Fruit fly (Drosophila melanogaster) whole organism, embryonic: Measurements from ENCODE around the gene CG16775.

ENCODE experiments used
- Adf1 ChIP-seq: fragments of 200-800 bp; sonication (Bioruptor generic); IDR thresholded peaks from 2 replicates; pipeline ENCODE4 v1.3.6; 2022; ENCODE audit warnings: missing biosample characterization, missing genetic modification characterization
- B-H1 ChIP-seq: fragments of 200-800 bp; sonication (Bioruptor generic); IDR thresholded peaks from 3 replicates; pipeline ENCODE4 v1.3.6; 2022; ENCODE audit warnings: missing biosample characterization, missing genetic modification characterization
- B-H2 ChIP-seq: fragments of 200-800 bp; sonication (Bioruptor generic); optimal IDR thresholded peaks from 2 replicates; lab custom pipeline; 2018; ENCODE audit warnings: missing biosample characterization, mild to moderate bottlenecking, missing genetic modification characterization
- BEAF-32 ChIP-seq: fragments of 200-800 bp; sonication (Bioruptor generic); optimal IDR thresholded peaks from 3 replicates; lab custom pipeline; 2017; ENCODE audit warnings: missing biosample characterization, missing genetic modification characterization, mild to moderate bottlenecking, moderate library complexity, missing genetic modification reagents
- Bteb2 ChIP-seq: fragments of 200-800 bp; sonication (Bioruptor generic); optimal IDR thresholded peaks from 2 replicates; lab custom pipeline; 2016; ENCODE audit warnings: missing biosample characterization, missing genetic modification characterization
- CG10565 ChIP-seq: fragments of 200-800 bp; sonication (Bioruptor generic); optimal IDR thresholded peaks from 3 replicates; lab custom pipeline; 2016; ENCODE audit warnings: missing biosample characterization, mild to moderate bottlenecking, missing genetic modification characterization
- CG11398 ChIP-seq: fragments of 200-800 bp; sonication (Bioruptor generic); optimal IDR thresholded peaks from 2 replicates; lab custom pipeline; 2016; ENCODE audit warnings: missing biosample characterization, missing genetic modification characterization
- CG12236 ChIP-seq: fragments of 200-800 bp; sonication (Bioruptor generic); optimal IDR thresholded peaks from 2 replicates; lab custom pipeline; 2016; ENCODE audit warnings: missing biosample characterization, missing genetic modification characterization
- CG1233 ChIP-seq: fragments of 200-800 bp; sonication (Bioruptor generic); optimal IDR thresholded peaks from 4 replicates; lab custom pipeline; 2018; ENCODE audit warnings: missing biosample characterization, mild to moderate bottlenecking, missing genetic modification characterization
- CG12391 ChIP-seq: fragments of 200-800 bp; sonication (Bioruptor generic); optimal IDR thresholded peaks from 3 replicates; lab custom pipeline; 2018; ENCODE audit warnings: missing biosample characterization, mild to moderate bottlenecking, missing genetic modification characterization, moderate library complexity
- CG13287 ChIP-seq: fragments of 200-800 bp; sonication (Bioruptor generic); IDR thresholded peaks from 2 replicates; pipeline ENCODE4 v1.3.6; 2022; ENCODE audit warnings: missing biosample characterization, missing genetic modification characterization; ENCODE audit not compliant: partially characterized antibody
- CG15011 ChIP-seq: fragments of 200-800 bp; sonication (Bioruptor generic); optimal IDR thresholded peaks from 3 replicates; lab custom pipeline; 2018; ENCODE audit warnings: missing biosample characterization, mild to moderate bottlenecking, missing genetic modification characterization
- CG15269 ChIP-seq: fragments of 200-800 bp; sonication (Bioruptor generic); optimal IDR thresholded peaks from 2 replicates; lab custom pipeline; 2018; ENCODE audit warnings: missing biosample characterization, mild to moderate bottlenecking, missing genetic modification characterization, moderate library complexity
- CG16863 ChIP-seq: fragments of 200-800 bp; sonication (Bioruptor generic); optimal IDR thresholded peaks from 3 replicates; lab custom pipeline; 2016; ENCODE audit warnings: missing biosample characterization, missing genetic modification characterization
- CG17186 ChIP-seq: fragments of 200-800 bp; sonication (Bioruptor generic); optimal IDR thresholded peaks from 3 replicates; lab custom pipeline; 2017; ENCODE audit warnings: missing biosample characterization, missing genetic modification reagents, missing genetic modification characterization
- CG18764 ChIP-seq: fragments of 200-800 bp; sonication (Bioruptor generic); optimal IDR thresholded peaks from 3 replicates; lab custom pipeline; 2016; ENCODE audit warnings: missing biosample characterization, missing genetic modification characterization
- CG2129 ChIP-seq: fragments of 200-800 bp; sonication (Bioruptor generic); IDR thresholded peaks from 2 replicates; pipeline ENCODE4 v1.3.6; 2022; ENCODE audit warnings: missing biosample characterization, missing genetic modification characterization; ENCODE audit not compliant: partially characterized antibody
- CG2202 ChIP-seq: fragments of 200-800 bp; sonication (Bioruptor generic); optimal IDR thresholded peaks from 2 replicates; lab custom pipeline; 2018; ENCODE audit warnings: missing biosample characterization, mild to moderate bottlenecking, missing genetic modification characterization
- CG31388 ChIP-seq: fragments of 200-800 bp; sonication (Bioruptor generic); optimal IDR thresholded peaks from 2 replicates; lab custom pipeline; 2016; ENCODE audit warnings: missing biosample characterization, missing genetic modification characterization
- CG7786 ChIP-seq: fragments of 200-800 bp; sonication (Bioruptor generic); optimal IDR thresholded peaks from 2 replicates; lab custom pipeline; 2016; ENCODE audit warnings: missing biosample characterization, missing genetic modification characterization
- CG7928 ChIP-seq: fragments of 200-800 bp; sonication (Bioruptor generic); optimal IDR thresholded peaks from 2 replicates; lab custom pipeline; 2017; ENCODE audit warnings: missing biosample characterization, mild to moderate bottlenecking, missing genetic modification characterization
- CG7987 ChIP-seq: fragments of 200-800 bp; sonication (Bioruptor generic); optimal IDR thresholded peaks from 2 replicates; lab custom pipeline; 2018; ENCODE audit warnings: missing biosample characterization, mild to moderate bottlenecking, missing genetic modification characterization, moderate library complexity
- CG9797 ChIP-seq: fragments of 200-800 bp; sonication (Bioruptor generic); optimal IDR thresholded peaks from 3 replicates; lab custom pipeline; 2018; ENCODE audit warnings: missing biosample characterization, mild to moderate bottlenecking, missing genetic modification characterization
- CkIIα-i1 ChIP-seq: fragments of 200-800 bp; sonication (Bioruptor generic); IDR thresholded peaks from 2 replicates; pipeline ENCODE4 v1.3.6; 2022; ENCODE audit warnings: missing biosample characterization, missing genetic modification characterization
- Dad ChIP-seq: fragments of 200-800 bp; sonication (Bioruptor generic); optimal IDR thresholded peaks from 3 replicates; lab custom pipeline; 2016; ENCODE audit warnings: missing biosample characterization, missing genetic modification characterization
- Dip2 ChIP-seq: fragments of 200-800 bp; sonication (Bioruptor generic); IDR thresholded peaks from 2 replicates; pipeline ENCODE4 v1.3.6; 2022; ENCODE audit warnings: missing biosample characterization, missing genetic modification characterization
- Dref ChIP-seq: fragments of 200-800 bp; sonication (Bioruptor generic); IDR thresholded peaks from 2 replicates; pipeline ENCODE4 v1.3.6; 2022; ENCODE audit warnings: missing biosample characterization, missing genetic modification characterization
- Drgx ChIP-seq: fragments of 200-800 bp; sonication (Bioruptor generic); IDR thresholded peaks from 2 replicates; pipeline ENCODE4 v1.3.6; 2022; ENCODE audit warnings: missing biosample characterization, missing genetic modification characterization
- ERR ChIP-seq: fragments of 200-800 bp; sonication (Bioruptor generic); optimal IDR thresholded peaks from 2 replicates; lab custom pipeline; 2016; ENCODE audit warnings: missing biosample characterization, missing genetic modification characterization
- H15 ChIP-seq: fragments of 200-800 bp; sonication (Bioruptor generic); IDR thresholded peaks from 3 replicates; pipeline ENCODE4 v1.3.6; 2022; ENCODE audit warnings: missing biosample characterization, missing genetic modification characterization
- HLH4C ChIP-seq: fragments of 200-800 bp; sonication (Bioruptor generic); IDR thresholded peaks from 3 replicates; pipeline ENCODE4 v1.3.6; 2022; ENCODE audit warnings: missing biosample characterization, missing genetic modification characterization; ENCODE audit not compliant: partially characterized antibody
- HmgD ChIP-seq: fragments of 200-800 bp; sonication (Bioruptor generic); optimal IDR thresholded peaks from 3 replicates; lab custom pipeline; 2016; ENCODE audit warnings: missing biosample characterization, missing genetic modification characterization
- Hsf ChIP-seq: fragments of 200-800 bp; sonication (Bioruptor generic); optimal IDR thresholded peaks from 3 replicates; lab custom pipeline; 2016; ENCODE audit warnings: missing biosample characterization, missing genetic modification characterization
- Neu2 ChIP-seq: fragments of 200-800 bp; sonication (Bioruptor generic); optimal IDR thresholded peaks from 3 replicates; lab custom pipeline; 2016; ENCODE audit warnings: missing biosample characterization, missing genetic modification characterization, borderline replicate concordance
- Sin3A ChIP-seq: fragments of >200 bp; optimal IDR thresholded peaks from 2 replicates; lab custom pipeline; 2018
- Spps ChIP-seq: fragments of 200-800 bp; sonication (Bioruptor generic); optimal IDR thresholded peaks from 2 replicates; lab custom pipeline; 2018; ENCODE audit warnings: missing biosample characterization, mild to moderate bottlenecking, missing genetic modification characterization
- al ChIP-seq: fragments of 200-800 bp; sonication (Bioruptor generic); IDR thresholded peaks from 2 replicates; pipeline ENCODE4 v1.3.6; 2022; ENCODE audit warnings: missing biosample characterization, missing genetic modification characterization
- aop ChIP-seq: fragments of 200-800 bp; sonication (Bioruptor generic); IDR thresholded peaks from 2 replicates; pipeline ENCODE4 v1.3.6; 2022; ENCODE audit warnings: missing biosample characterization, missing genetic modification characterization
- bbx ChIP-seq: fragments of 200-800 bp; sonication (Bioruptor generic); IDR thresholded peaks from 2 replicates; pipeline ENCODE4 v1.3.6; 2022; ENCODE audit warnings: missing biosample characterization, missing genetic modification characterization; ENCODE audit not compliant: partially characterized antibody
- bsh ChIP-seq, 2 experiments: fragments of 200-800 bp; sonication (Bioruptor generic); optimal IDR thresholded peaks; 2 replicates each; lab custom pipeline; 2017 to 2018; ENCODE audit warnings: mild to moderate bottlenecking in 2 of 2, missing biosample characterization in 2 of 2, missing genetic modification characterization in 2 of 2, moderate library complexity in 1 of 2
- btn ChIP-seq: fragments of 200-800 bp; sonication (Bioruptor generic); optimal IDR thresholded peaks from 2 replicates; lab custom pipeline; 2016; ENCODE audit warnings: missing biosample characterization, missing genetic modification characterization
- cad ChIP-seq: fragments of >200 bp; optimal IDR thresholded peaks from 2 replicates; lab custom pipeline; 2017; ENCODE audit warnings: missing biosample characterization, missing genetic modification characterization
- emc ChIP-seq: fragments of 200-800 bp; sonication (Bioruptor generic); optimal IDR thresholded peaks from 2 replicates; lab custom pipeline; 2016; ENCODE audit warnings: missing biosample characterization, missing genetic modification characterization
- ems ChIP-seq: fragments of 200-800 bp; sonication (Bioruptor generic); optimal IDR thresholded peaks from 3 replicates; lab custom pipeline; 2016; ENCODE audit warnings: missing biosample characterization, missing genetic modification characterization
- exex ChIP-seq: fragments of 200-800 bp; sonication (Bioruptor generic); optimal IDR thresholded peaks from 4 replicates; lab custom pipeline; 2018; ENCODE audit warnings: missing biosample characterization, mild to moderate bottlenecking, missing genetic modification characterization, moderate library complexity
- fd96Cb ChIP-seq: fragments of 200-800 bp; sonication (Bioruptor generic); optimal IDR thresholded peaks from 2 replicates; lab custom pipeline; 2018; ENCODE audit warnings: missing biosample characterization, mild to moderate bottlenecking, missing genetic modification characterization, moderate library complexity
- gsb ChIP-seq: fragments of 200-800 bp; sonication (Bioruptor generic); IDR thresholded peaks from 2 replicates; pipeline ENCODE4 v1.3.6; 2022; ENCODE audit warnings: missing biosample characterization, missing genetic modification characterization
- knrl ChIP-seq: fragments of 200-800 bp; sonication (Bioruptor generic); IDR thresholded peaks from 3 replicates; pipeline ENCODE4 v1.3.6; 2022; ENCODE audit warnings: missing biosample characterization, missing genetic modification characterization; ENCODE audit not compliant: partially characterized antibody
- pum ChIP-seq: fragments of 200-800 bp; sonication (Bioruptor generic); optimal IDR thresholded peaks from 2 replicates; lab custom pipeline; 2016; ENCODE audit warnings: missing biosample characterization, missing genetic modification characterization
- slp2 ChIP-seq: fragments of 200-800 bp; sonication (Bioruptor generic); optimal IDR thresholded peaks from 2 replicates; lab custom pipeline; 2016; ENCODE audit warnings: missing biosample characterization, missing genetic modification characterization
- tup ChIP-seq: fragments of 200-800 bp; sonication (Bioruptor generic); optimal IDR thresholded peaks from 2 replicates; lab custom pipeline; 2016; ENCODE audit warnings: missing biosample characterization, mild to moderate bottlenecking, missing genetic modification characterization, moderate library complexity
- vfl ChIP-seq: fragments of 200-800 bp; sonication (Bioruptor generic); optimal IDR thresholded peaks from 2 replicates; lab custom pipeline; 2016; ENCODE audit warnings: missing biosample characterization, missing genetic modification characterization

CG16775 gene

DNA sequence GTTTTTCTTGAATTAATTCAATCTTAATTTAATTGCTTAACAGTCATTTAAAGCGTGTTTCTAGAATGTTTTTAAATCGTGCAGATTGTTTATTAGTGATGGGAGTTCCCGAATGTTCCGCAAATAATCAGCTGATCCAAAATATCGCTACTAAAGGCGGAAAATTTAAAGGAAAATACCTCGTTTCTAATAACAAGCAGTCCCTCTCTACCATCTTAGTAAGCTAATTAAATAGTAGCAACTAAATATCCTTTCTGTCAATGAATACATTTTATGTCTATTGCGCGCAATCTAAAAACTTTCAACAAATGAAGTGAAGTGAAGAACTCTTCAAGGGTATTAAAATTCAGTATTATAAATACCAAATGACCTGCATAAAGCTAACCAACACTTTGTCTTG is 26.0 kb upstream of the CG16775 start, which contains the start of gene CG5290 (continued):
- TF ChIP-seq CG15011 (no peak), Drgx (GFP tag; lab: Robert Waterston, UW) (no peak), CG12236 (GFP tag; lab: Kevin White, UChicago) (peak; percentile 24), gsb (GFP tag; lab: Robert Waterston, UW) (no peak), CG18764 (GFP tag; lab: Kevin White, UChicago) (peak; percentile 2), cad (no peak), fd96Cb (tag; lab: Kevin White, UChicago) (no peak), CG11398 (GFP tag; lab: Kevin White, UChicago) (no peak), Neu2 (no peak), Dref (no peak), Adf1 (GFP tag; lab: Robert Waterston, UW) (no peak), HmgD (GFP tag; lab: Kevin White, UChicago) (no peak), BEAF-32 (peak; percentile 83), HLH4C (no peak), CG7928 (GFP tag; lab: Kevin White, UChicago) (no peak), ems (GFP tag; lab: Kevin White, UChicago) (no peak), pum (peak; percentile 27), CG2202 (no peak), Dip2 (GFP tag; lab: Robert Waterston, UW) (no peak), CG7786 (no peak), btn (GFP tag; lab: Kevin White, UChicago) (no peak), vfl (GFP tag; lab: Kevin White, UChicago) (peak; percentile 3), Hsf (peak; percentile 54), al (GFP tag; lab: Robert Waterston, UW) (no peak), Bteb2 (GFP tag; lab: Kevin White, UChicago) (peak; percentile 39), exex (tag; lab: Kevin White, UChicago) (peak; percentile 10), CG1233 (GFP tag; lab: Kevin White, UChicago) (no peak), CG10565 (no peak), ERR (GFP tag; lab: Kevin White, UChicago) (peak; percentile 57), CG13287 (GFP tag; lab: Robert Waterston, UW) (peak; percentile 80), aop (GFP tag; lab: Robert Waterston, UW) (no peak), CG2129 (GFP tag; lab: Robert Waterston, UW) (peak; percentile 54), CG17186 (GFP tag; lab: Kevin White, UChicago) (no peak), B-H2 (GFP tag; lab: Kevin White, UChicago) (no peak), B-H1 (GFP tag; lab: Robert Waterston, UW) (no peak), bbx (GFP tag; lab: Robert Waterston, UW) (no peak; the same call in 1 of the 2 replicates), CG16863 (GFP tag; lab: Kevin White, UChicago) (no peak), slp2 (GFP tag; lab: Kevin White, UChicago) (no peak), CG7987 (GFP tag; lab: Kevin White, UChicago) (no peak), tup (no peak), Spps (no peak), Dad (GFP tag; lab: Kevin White, UChicago) (no peak), Sin3A (lab: Kevin White, UChicago) (peak; percentile 4), bsh (GFP tag; optimal IDR thresholded peaks at IDR 0.05; lab: Kevin White, UChicago) (no peak), H15 (GFP tag; lab: Robert Waterston, UW) (no peak), CkIIα-i1 (GFP tag; lab: Robert Waterston, UW) (no peak), CG9797 (GFP tag; lab: Kevin White, UChicago) (peak; percentile 12), emc (GFP tag; lab: Kevin White, UChicago) (no peak), CG15269 (tag; lab: Kevin White, UChicago) (no peak), CG12391 (tag; lab: Kevin White, UChicago) (peak; percentile 49), CG31388 (no peak), knrl (GFP tag; lab: Robert Waterston, UW) (peak; percentile 58; the same call in 2 of the 3 replicates)
